Fruit fly (Drosophila melanogaster): ENCODE measurements around the gene ppk28.

The ppk28 gene

dm6 chrX:16787416-16787900 is 18.4 kb upstream of the ppk28 start (continued):
- TF ChIP-seq MBD-R2 (GFP tag; IDR thresholded peaks at IDR 0.05) (no peak; the same call in 1 of the 2 replicates), CG42726 (GFP tag; IDR thresholded peaks at IDR 0.05; ENCODE audit: partially characterized antibody) (peak; percentile 51; the same call in 1 of the 2 replicates), CG6765 (GFP tag; optimal IDR thresholded peaks at IDR 0.05) (no peak), hth (optimal IDR thresholded peaks at IDR 0.05) (no peak), sqz (GFP tag; optimal IDR thresholded peaks at IDR 0.05) (peak; percentile 72), CG11398 (GFP tag; optimal IDR thresholded peaks at IDR 0.05) (no peak), CG9932 (GFP tag; IDR thresholded peaks at IDR 0.05) (peak; percentile 62), CG6791 (GFP tag; IDR thresholded peaks at IDR 0.05; ENCODE audit: partially characterized antibody) (peak; percentile 58; the same call in 2 of the 3 replicates), gfzf (GFP tag; optimal IDR thresholded peaks at IDR 0.05) (peak; percentile 55), Sin3A (optimal IDR thresholded peaks at IDR 0.05) (peak; percentile 55), CG15479 (GFP tag; optimal IDR thresholded peaks at IDR 0.05) (peak; percentile 60), Opbp (GFP tag; IDR thresholded peaks at IDR 0.05; ENCODE audit: partially characterized antibody) (peak; percentile 39; the same call in 1 of the 3 replicates), CG13296 (GFP tag; optimal IDR thresholded peaks at IDR 0.05) (no peak), Bgb (GFP tag; IDR thresholded peaks at IDR 0.05; ENCODE audit: partially characterized antibody) (peak; percentile 57)

DNA sequence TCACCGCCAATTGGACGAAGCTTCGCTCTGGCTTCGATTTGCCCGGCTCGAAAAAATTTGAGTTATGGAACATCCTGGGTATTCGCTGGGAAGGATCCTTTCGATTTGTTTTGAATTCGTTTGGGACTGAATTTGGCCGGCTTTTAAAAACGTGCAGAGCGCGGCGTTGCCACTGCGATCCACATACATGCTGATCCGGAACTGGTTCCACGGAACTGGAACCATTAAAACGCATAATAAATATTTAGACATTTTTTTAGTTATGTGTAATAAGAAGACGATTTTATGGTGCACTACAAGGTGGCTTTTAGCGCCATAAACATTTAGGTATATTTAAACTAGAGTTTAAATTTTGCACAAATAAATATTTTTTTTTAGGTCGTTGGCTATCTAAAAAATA is 14.8 kb upstream of the ppk28 start, which contains the start of gene Rrp45:
Gene Rrp45 (minus strand): TSS at position 209 of the 400 bp plus-strand sequence.
- TF ChIP-seq MBD-R2 (GFP tag; IDR thresholded peaks at IDR 0.05) (peak; percentile 77), CG6175 (GFP tag; IDR thresholded peaks at IDR 0.05) (no peak), CG5245 (GFP tag; optimal IDR thresholded peaks at IDR 0.05) (no peak), CG2116 (GFP tag; optimal IDR thresholded peaks at IDR 0.05) (peak; percentile 5), CG15696 (tag; optimal IDR thresholded peaks at IDR 0.05) (no peak), Rfx (GFP tag; IDR thresholded peaks at IDR 0.05) (0 out of 2 replicates have a peak, but pooled peaks have one; percentile 21), CG7928 (GFP tag; optimal IDR thresholded peaks at IDR 0.05) (no peak), dm (GFP tag; optimal IDR thresholded peaks at IDR 0.05) (peak; percentile 66), knrl (GFP tag; IDR thresholded peaks at IDR 0.05; ENCODE audit: partially characterized antibody) (peak; percentile 20; the same call in 1 of the 3 replicates), BEAF-32 (GFP tag; optimal IDR thresholded peaks at IDR 0.05) (peak; percentile 16), sens (GFP tag) (peak; percentile 9), Med (GFP tag) (peak; percentile 64), ham (GFP tag; IDR thresholded peaks at IDR 0.05) (no peak), amos (GFP tag; IDR thresholded peaks at IDR 0.05; ENCODE audit: partially characterized antibody) (peak; percentile 44; the same call in 1 of the 2 replicates), CG15514 (GFP tag; optimal IDR thresholded peaks at IDR 0.05) (peak; percentile 99), HmgZ (tag; optimal IDR thresholded peaks at IDR 0.05) (no peak), Dref (GFP tag; IDR thresholded peaks at IDR 0.05) (0 out of 2 replicates have a peak, but pooled peaks have one; percentile 21), CG10959 (GFP tag; IDR thresholded peaks at IDR 0.05) (no peak), Max (GFP tag; optimal IDR thresholded peaks at IDR 0.05) (peak; percentile 14), pzg (GFP tag; optimal IDR thresholded peaks at IDR 0.05) (peak; percentile 31), nau (GFP tag; optimal IDR thresholded peaks at IDR 0.05) (no peak), MESR4 (GFP tag; optimal IDR thresholded peaks at IDR 0.05) (peak; percentile 37), hth (optimal IDR thresholded peaks at IDR 0.05) (no peak), emc (GFP tag; optimal IDR thresholded peaks at IDR 0.05) (no peak), Dp (GFP tag; optimal IDR thresholded peaks at IDR 0.05) (peak; percentile 41), Ets65A (GFP tag) (peak; percentile 39), CG11085 (GFP tag; IDR thresholded peaks at IDR 0.05) (no peak), CG3847 (GFP tag; IDR thresholded peaks at IDR 0.05) (peak; percentile 30; the same call in 1 of the 2 replicates), cwo (GFP tag; optimal IDR thresholded peaks at IDR 0.05) (peak; percentile 4), E2f2 (GFP tag; IDR thresholded peaks at IDR 0.05) (peak; percentile 50), Dll (GFP tag; IDR thresholded peaks at IDR 0.05; ENCODE audit: partially characterized antibody) (no peak), row (GFP tag; IDR thresholded peaks at IDR 0.05) (peak; percentile 73), CG3995 (GFP tag; optimal IDR thresholded peaks at IDR 0.05) (peak; percentile 88), Sry-β (GFP tag; optimal IDR thresholded peaks at IDR 0.05) (no peak), CG10431 (GFP tag; optimal IDR thresholded peaks at IDR 0.05) (peak; percentile 96), CG11723 (GFP tag; optimal IDR thresholded peaks at IDR 0.05) (no peak)

Data from whole organism, embryonic.